Worm (Caenorhabditis elegans): ENCODE measurements around the gene T27A10.6.

The T27A10.6 gene

DNA sequence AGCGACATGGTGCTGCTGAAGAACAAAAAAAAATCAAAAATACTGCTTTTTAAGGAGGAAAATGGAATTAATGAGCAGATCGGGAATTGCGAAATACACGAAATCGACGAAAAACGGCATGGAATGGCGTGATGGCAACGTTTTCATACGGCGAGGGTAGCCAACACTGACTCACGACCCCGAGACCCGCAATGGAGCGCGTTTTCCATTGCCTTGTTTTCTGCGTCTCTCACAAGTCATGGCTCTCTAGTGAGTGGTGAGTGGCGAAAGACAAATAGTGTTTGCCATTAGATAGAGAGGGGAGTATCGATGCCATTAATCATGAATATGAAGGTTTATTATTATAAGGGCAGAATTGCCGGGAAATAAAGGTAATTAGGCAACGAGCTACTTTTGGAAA, 9.6 kb upstream of the T27A10.6 start, which contains the start of gene C18B2.4:
Gene C18B2.4 (minus strand): TSS at position 15 of the 400 bp plus-strand sequence.
- TF ChIP-seq B0310.2 (tag; optimal IDR thresholded peaks at IDR 0.05) (no peak), hmg-4 (GFP tag; optimal IDR thresholded peaks at IDR 0.05) (peak; percentile 39), F13C5.2 (tag; optimal IDR thresholded peaks at IDR 0.05) (peak; percentile 7), tbx-37 (GFP tag; conservative IDR thresholded peaks at IDR 0.05) (0 out of 2 replicates have a peak, but pooled peaks have one; percentile 14), hmbx-1 (tag; optimal IDR thresholded peaks at IDR 0.05) (no peak)

DNA sequence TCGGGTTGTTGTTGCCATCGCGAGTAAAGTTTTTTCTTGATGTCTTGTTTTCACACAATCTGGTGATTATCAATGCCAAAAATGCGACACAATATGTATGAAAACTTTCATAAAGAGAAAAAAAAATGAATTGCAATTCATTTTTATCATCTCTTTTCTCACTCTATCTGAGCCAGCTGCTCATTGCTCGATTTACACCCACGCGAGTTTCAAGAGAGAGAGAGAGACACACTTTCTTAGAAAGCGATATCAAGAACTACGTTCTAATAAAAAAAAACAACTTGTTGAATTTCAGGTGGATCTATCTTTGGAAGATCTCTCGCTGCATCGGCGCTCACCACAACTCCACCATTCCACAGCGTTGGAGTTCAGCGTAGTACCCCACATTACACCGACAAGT, 6.5 kb upstream of the T27A10.6 start:
- TF ChIP-seq tbx-11 (GFP tag; IDR thresholded peaks at IDR 0.05) (no peak), B0310.2 (tag; optimal IDR thresholded peaks at IDR 0.05) (no peak)

DNA sequence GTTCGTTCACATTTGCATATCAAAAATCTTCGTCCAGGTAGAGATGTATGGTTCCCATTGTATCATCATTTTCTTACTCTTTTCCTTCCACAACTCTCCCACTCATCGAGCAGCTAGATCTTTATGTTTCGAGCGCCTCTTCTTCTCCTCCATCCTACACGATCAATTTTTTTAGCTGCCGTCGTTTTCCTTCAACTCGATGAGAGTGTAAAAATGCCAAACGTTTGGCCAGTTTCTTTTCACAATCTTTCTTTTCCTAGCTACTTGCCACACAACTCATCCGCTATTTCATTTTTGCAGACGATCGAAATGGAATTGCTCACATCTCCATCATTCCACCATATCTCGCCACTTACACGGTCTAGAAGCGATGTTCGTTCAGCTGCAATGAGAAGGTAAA, 5.4 kb upstream of the T27A10.6 start, which contains the start of gene C18B2.3:
Gene C18B2.3 (plus strand): TSS at position 301 of the 400 bp plus-strand sequence.
- no peak for TF ChIP-seq flt-1 (GFP tag; IDR thresholded peaks at IDR 0.05)
- TF ChIP-seq scrt-1 (GFP tag; IDR thresholded peaks at IDR 0.05): no peak
- TF ChIP-seq ets-7 (tag; optimal IDR thresholded peaks at IDR 0.05): no peak
- TF ChIP-seq sea-1 (GFP tag; conservative IDR thresholded peaks at IDR 0.05): no peak
- no peak for TF ChIP-seq aly-1 (tag; optimal IDR thresholded peaks at IDR 0.05)
- no peak for TF ChIP-seq hmbx-1 (tag; optimal IDR thresholded peaks at IDR 0.05)
- TF ChIP-seq F13C5.2 (tag; optimal IDR thresholded peaks at IDR 0.05): no peak
- TF ChIP-seq hmg-4 (GFP tag; optimal IDR thresholded peaks at IDR 0.05): no peak
- no peak for TF ChIP-seq B0310.2 (tag; optimal IDR thresholded peaks at IDR 0.05)
- no peak for TF ChIP-seq ama-1 (optimal IDR thresholded peaks at IDR 0.05)
- no peak for TF ChIP-seq tbx-11 (GFP tag; IDR thresholded peaks at IDR 0.05)
- TF ChIP-seq pes-1 (GFP tag; IDR thresholded peaks at IDR 0.05): no peak
- no peak for TF ChIP-seq tra-4 (tag; optimal IDR thresholded peaks at IDR 0.05)
- TF ChIP-seq ceh-36 (tag; optimal IDR thresholded peaks at IDR 0.05): no peak
- TF ChIP-seq ceh-13 (GFP tag; optimal IDR thresholded peaks at IDR 0.05): no peak
- no peak for TF ChIP-seq tbx-37 (GFP tag; conservative IDR thresholded peaks at IDR 0.05)
- no peak for TF ChIP-seq hnd-1 (tag; optimal IDR thresholded peaks at IDR 0.05)

DNA sequence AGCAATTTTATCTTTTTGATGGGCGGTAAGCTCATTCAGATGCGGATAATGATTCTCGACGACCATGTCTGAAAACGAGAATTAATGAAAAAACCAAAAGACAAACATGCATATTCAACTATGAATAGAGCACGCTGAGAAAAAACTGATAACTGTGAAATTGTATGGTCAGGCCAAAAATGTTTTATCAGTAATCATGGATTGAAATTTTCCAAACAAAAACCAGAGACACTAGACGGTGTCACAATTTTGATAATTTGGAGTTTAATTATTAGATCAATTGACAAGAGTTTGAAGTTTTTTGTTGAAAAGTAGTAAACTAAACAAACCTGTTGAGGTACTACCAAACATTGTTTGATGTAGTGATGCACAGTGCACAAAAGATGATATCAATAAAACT, 4.2 kb upstream of the T27A10.6 start, which contains the start of gene cgr-1:
Gene cgr-1 (minus strand): TSS at position 68 of the 400 bp plus-strand sequence.
- TF ChIP-seq F13C5.2 (tag; optimal IDR thresholded peaks at IDR 0.05) (no peak), hmg-4 (GFP tag; optimal IDR thresholded peaks at IDR 0.05) (no peak), aly-1 (tag; optimal IDR thresholded peaks at IDR 0.05) (no peak), scrt-1 (GFP tag; IDR thresholded peaks at IDR 0.05) (no peak), tbx-37 (GFP tag; conservative IDR thresholded peaks at IDR 0.05) (no peak), B0310.2 (tag; optimal IDR thresholded peaks at IDR 0.05) (no peak), hnd-1 (tag; optimal IDR thresholded peaks at IDR 0.05) (no peak)

DNA sequence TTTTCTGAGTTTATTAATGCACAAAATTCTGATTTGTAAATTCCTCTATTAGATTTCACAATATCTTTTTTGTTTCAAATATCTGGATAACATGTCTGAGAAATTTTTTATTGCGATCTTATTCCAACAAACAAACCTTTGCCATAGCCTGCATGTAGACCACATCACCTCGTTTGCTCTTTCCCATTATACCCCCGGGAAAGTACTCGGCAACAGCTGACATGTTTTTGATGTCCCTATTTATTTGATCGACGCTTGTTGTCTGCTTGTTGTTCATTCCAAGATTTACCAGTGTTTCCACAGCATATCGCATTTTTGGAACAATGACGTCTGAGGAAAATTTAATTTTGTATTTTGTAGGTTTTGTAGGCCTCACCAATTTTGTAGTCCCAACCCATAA, 3.7 kb upstream of the T27A10.6 start:
- TF ChIP-seq tbx-11 (GFP tag; IDR thresholded peaks at IDR 0.05) (no peak), ets-7 (tag; optimal IDR thresholded peaks at IDR 0.05) (no peak), hmbx-1 (tag; optimal IDR thresholded peaks at IDR 0.05) (no peak), tra-4 (tag; optimal IDR thresholded peaks at IDR 0.05) (no peak), B0310.2 (tag; optimal IDR thresholded peaks at IDR 0.05) (no peak)

DNA sequence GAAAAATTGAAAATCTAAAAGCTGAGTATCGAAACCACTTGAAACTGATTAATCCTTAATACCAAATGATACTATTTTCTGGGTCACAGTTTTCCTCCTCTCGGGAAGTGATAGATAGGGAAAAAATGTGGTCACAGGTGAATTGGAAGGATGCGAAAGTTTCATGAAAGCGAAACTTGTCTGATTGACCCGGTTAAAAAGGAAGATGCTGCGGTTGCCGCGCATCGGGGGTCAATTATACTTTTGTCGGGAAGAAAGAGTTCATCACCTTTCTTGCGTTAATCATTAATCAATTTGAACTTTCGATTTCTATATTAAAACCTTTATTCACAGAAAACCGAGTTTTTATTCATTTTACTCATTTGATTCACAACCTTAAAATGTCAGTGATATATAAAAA, 814 bp upstream of the T27A10.6 start:
- TF ChIP-seq flt-1 (GFP tag; IDR thresholded peaks at IDR 0.05) (no peak), hnd-1 (tag; optimal IDR thresholded peaks at IDR 0.05) (no peak), B0310.2 (tag; optimal IDR thresholded peaks at IDR 0.05) (no peak), aly-1 (tag; optimal IDR thresholded peaks at IDR 0.05) (no peak), ets-7 (tag; optimal IDR thresholded peaks at IDR 0.05) (no peak), hmbx-1 (tag; optimal IDR thresholded peaks at IDR 0.05) (no peak), sea-1 (GFP tag; conservative IDR thresholded peaks at IDR 0.05) (no peak), hmg-4 (GFP tag; optimal IDR thresholded peaks at IDR 0.05) (no peak), tbx-11 (GFP tag; IDR thresholded peaks at IDR 0.05) (no peak), pes-1 (GFP tag; IDR thresholded peaks at IDR 0.05) (no peak), F13C5.2 (tag; optimal IDR thresholded peaks at IDR 0.05) (no peak), tra-4 (tag; optimal IDR thresholded peaks at IDR 0.05) (no peak), scrt-1 (GFP tag; IDR thresholded peaks at IDR 0.05) (no peak), tbx-37 (GFP tag; conservative IDR thresholded peaks at IDR 0.05) (no peak), ceh-36 (tag; optimal IDR thresholded peaks at IDR 0.05) (no peak)

DNA sequence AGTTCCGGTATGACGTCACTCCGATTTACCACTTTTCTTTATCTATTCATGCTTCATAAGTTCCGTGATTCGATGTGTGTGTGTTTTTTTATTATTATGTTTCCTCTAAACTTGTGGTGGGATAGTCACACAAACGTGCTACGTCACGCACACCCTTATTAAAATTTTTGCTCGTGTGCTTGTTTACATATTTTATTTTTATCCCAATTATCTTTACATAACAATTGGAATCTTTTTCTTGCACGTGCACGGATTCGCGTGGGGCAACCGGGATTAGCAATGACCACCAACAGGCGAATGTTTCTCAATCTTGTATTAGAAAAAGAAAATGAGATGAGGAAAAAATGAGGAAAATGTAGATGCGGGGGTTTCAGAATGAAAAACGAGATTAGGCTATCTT, 5.6 kb downstream of the T27A10.6 start:
- TF ChIP-seq F13C5.2 (tag; optimal IDR thresholded peaks at IDR 0.05) (no peak), hmg-4 (GFP tag; optimal IDR thresholded peaks at IDR 0.05) (no peak), ceh-36 (tag; optimal IDR thresholded peaks at IDR 0.05) (no peak), sea-1 (GFP tag; conservative IDR thresholded peaks at IDR 0.05) (no peak), ceh-13 (GFP tag; optimal IDR thresholded peaks at IDR 0.05) (no peak), pes-1 (GFP tag; IDR thresholded peaks at IDR 0.05) (no peak), tbx-11 (GFP tag; IDR thresholded peaks at IDR 0.05) (no peak), B0310.2 (tag; optimal IDR thresholded peaks at IDR 0.05) (no peak), hmbx-1 (tag; optimal IDR thresholded peaks at IDR 0.05) (no peak), hnd-1 (tag; optimal IDR thresholded peaks at IDR 0.05) (no peak), ets-7 (tag; optimal IDR thresholded peaks at IDR 0.05) (no peak), aly-1 (tag; optimal IDR thresholded peaks at IDR 0.05) (no peak), tbx-37 (GFP tag; conservative IDR thresholded peaks at IDR 0.05) (no peak), flt-1 (GFP tag; IDR thresholded peaks at IDR 0.05) (no peak), scrt-1 (GFP tag; IDR thresholded peaks at IDR 0.05) (no peak), ama-1 (optimal IDR thresholded peaks at IDR 0.05) (no peak), tra-4 (tag; optimal IDR thresholded peaks at IDR 0.05) (no peak)

DNA sequence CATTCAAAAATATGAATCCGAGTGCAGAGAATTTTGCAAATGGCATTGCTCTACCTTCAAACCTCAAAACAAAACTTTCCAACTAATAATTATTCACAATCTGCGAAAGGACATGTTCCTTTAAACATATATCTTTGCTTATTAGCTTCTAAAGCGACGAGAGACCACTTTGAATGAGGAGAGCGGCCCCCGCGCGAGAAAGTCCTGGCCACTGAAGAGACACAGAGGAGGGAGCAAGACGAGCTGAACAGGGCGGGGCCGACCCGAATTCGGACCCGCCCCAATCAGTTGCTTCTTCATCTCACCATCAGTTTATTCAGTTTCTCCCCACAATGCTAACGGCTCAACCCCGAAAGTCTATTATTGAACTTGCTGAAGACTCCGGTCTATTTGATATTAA, 10.5 kb downstream of the T27A10.6 start, which contains the start of gene T27A10.2:
Gene T27A10.2 (plus strand): TSS at position 333 of the 400 bp plus-strand sequence.
- TF ChIP-seq sea-1 (GFP tag; conservative IDR thresholded peaks at IDR 0.05): no peak
- no peak for TF ChIP-seq ceh-13 (GFP tag; optimal IDR thresholded peaks at IDR 0.05)
- TF ChIP-seq tra-4 (tag; optimal IDR thresholded peaks at IDR 0.05): no peak
- TF ChIP-seq scrt-1 (GFP tag; IDR thresholded peaks at IDR 0.05): no peak
- no peak for TF ChIP-seq ceh-36 (tag; optimal IDR thresholded peaks at IDR 0.05)
- no peak for TF ChIP-seq tbx-11 (GFP tag; IDR thresholded peaks at IDR 0.05)
- TF ChIP-seq ets-7 (tag; optimal IDR thresholded peaks at IDR 0.05): no peak
- TF ChIP-seq flt-1 (GFP tag; IDR thresholded peaks at IDR 0.05): no peak
- no peak for TF ChIP-seq hmbx-1 (tag; optimal IDR thresholded peaks at IDR 0.05)
- TF ChIP-seq tbx-37 (GFP tag; conservative IDR thresholded peaks at IDR 0.05): no peak
- no peak for TF ChIP-seq aly-1 (tag; optimal IDR thresholded peaks at IDR 0.05)
- TF ChIP-seq F13C5.2 (tag; optimal IDR thresholded peaks at IDR 0.05): no peak
- TF ChIP-seq hmg-4 (GFP tag; optimal IDR thresholded peaks at IDR 0.05): no peak
- TF ChIP-seq B0310.2 (tag; optimal IDR thresholded peaks at IDR 0.05): no peak
- no peak for TF ChIP-seq ama-1 (optimal IDR thresholded peaks at IDR 0.05)
